Worm (Caenorhabditis elegans): ENCODE data around the gene nas-27.

- TF ChIP-seq ceh-24 (tag; optimal IDR thresholded peaks at IDR 0.05): no peak
- no peak for TF ChIP-seq ama-1 (optimal IDR thresholded peaks at IDR 0.05)
- no peak for TF ChIP-seq zip-5 (tag; optimal IDR thresholded peaks at IDR 0.05)
- TF ChIP-seq unc-86 (tag; optimal IDR thresholded peaks at IDR 0.05): no peak
Observed at ce11 chrII:1153299-1153698, 25.8 kb downstream of the nas-27 start.

All from whole organism, late embryonic.